Worm (Caenorhabditis elegans): ENCODE data around the gene nhr-48.

DNA sequence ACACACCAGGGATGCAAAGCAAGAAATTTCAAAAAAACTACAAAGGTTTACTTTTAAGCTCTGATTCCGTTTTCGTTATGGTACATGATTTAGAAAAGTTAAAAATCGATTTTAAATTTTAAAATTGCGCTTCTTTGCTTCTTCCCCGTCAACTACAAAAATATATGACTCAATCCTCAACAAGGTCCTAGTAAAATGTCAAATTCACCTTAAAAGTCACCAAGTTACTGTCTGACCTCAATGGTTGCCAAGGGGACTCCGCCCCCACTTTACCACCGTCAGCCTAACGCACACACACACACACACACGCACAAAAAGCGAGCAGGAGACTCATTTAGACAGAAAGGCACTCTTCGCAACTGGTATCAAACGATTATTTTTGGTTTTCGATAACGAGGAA lies 26.6 kb upstream of the nhr-48 start, which contains the start of gene gpn-1:
- TF ChIP-seq W03F9.2 (tag; optimal IDR thresholded peaks at IDR 0.05) (no peak), him-1 (tag; optimal IDR thresholded peaks at IDR 0.05) (no peak), dao-5 (tag; optimal IDR thresholded peaks at IDR 0.05) (no peak)

All from whole organism, L4/young adult.